Worm (Caenorhabditis elegans): ENCODE measurements around the gene F20D1.22.

ce11 chrX:14957176-14957575 is 9.4 kb upstream of the F20D1.22 start:
- no peak for TF ChIP-seq aha-1 (tag)
- no peak for TF ChIP-seq fos-1 (tag; optimal IDR thresholded peaks at IDR 0.05)
- TF ChIP-seq lir-3 (tag; optimal IDR thresholded peaks at IDR 0.05) = no peak
- TF ChIP-seq mdl-1 (tag; optimal IDR thresholded peaks at IDR 0.05) = no peak
- no peak for TF ChIP-seq snpc-4 (tag; optimal IDR thresholded peaks at IDR 0.05)
- TF ChIP-seq aly-2 (tag; optimal IDR thresholded peaks at IDR 0.05) = no peak
- no peak for TF ChIP-seq mes-2 (tag; optimal IDR thresholded peaks at IDR 0.05; ENCODE audit: poor library complexity, severe bottlenecking)
- TF ChIP-seq nhr-28 (tag; optimal IDR thresholded peaks at IDR 0.05) = no peak

All from whole organism, L4 larva.